Worm (Caenorhabditis elegans) whole organism, L2 larva: ENCODE measurements around the gene madf-5.

Source experiments
- blmp-1 ChIP-seq: sonication (generic microtip); optimal IDR thresholded peaks from 2 replicates; lab custom pipeline; 2017; ENCODE audit warnings: missing genetic modification characterization, mild to moderate bottlenecking, missing compliant biosample characterization, antibody characterized with exemption, moderate library complexity; ENCODE audit not compliant: insufficient read depth
- lsy-2 ChIP-seq, 2 experiments: fragments of 150-350 bp in 1 of 2; sonication (generic microtip) in 1 of 2; optimal IDR thresholded peaks; 2 replicates each; lab custom pipeline; 2014 to 2017; ENCODE audit warnings: missing biosample characterization in 2 of 2, missing genetic modification characterization in 2 of 2
- nhr-12 ChIP-seq: fragments of 150-350 bp; optimal IDR thresholded peaks from 2 replicates; lab custom pipeline; 2014; ENCODE audit warnings: missing biosample characterization, missing genetic modification characterization
- nhr-237 ChIP-seq: fragments of 150-350 bp; optimal IDR thresholded peaks from 2 replicates; lab custom pipeline; 2014; ENCODE audit warnings: missing biosample characterization, missing genetic modification characterization
- sma-9 ChIP-seq, 2 experiments: fragments of 150-350 bp in 1 of 2; sonication (generic microtip) in 1 of 2; optimal IDR thresholded peaks; 2 replicates each; lab custom pipeline; 2014 to 2016; ENCODE audit warnings: missing genetic modification characterization in 2 of 2, mild to moderate bottlenecking in 1 of 2, missing biosample characterization in 1 of 2, missing compliant biosample characterization in 1 of 2, missing genetic modification reagents in 1 of 2, moderate library complexity in 1 of 2

- TF ChIP-seq sma-9 (GFP tag; optimal IDR thresholded peaks at IDR 0.05; lab: Kevin White, UChicago), result no peak
- TF ChIP-seq sma-9 (tag; optimal IDR thresholded peaks at IDR 0.05; lab: Kevin White, UChicago), result no peak
- no peak for TF ChIP-seq nhr-237 (tag; lab: Kevin White, UChicago)
- TF ChIP-seq blmp-1, result no peak
- TF ChIP-seq nhr-12 (tag; lab: Kevin White, UChicago), result no peak
- no peak for TF ChIP-seq lsy-2 (tag; optimal IDR thresholded peaks at IDR 0.05; lab: Kevin White, UChicago)
Measured at ce11 chrII:14593281-14593680, 19.9 kb downstream of the madf-5 start, which contains the start of gene catp-4.
